Worm (Caenorhabditis elegans): ENCODE data around the gene cest-1.2.

- no peak for TF ChIP-seq ama-1 (optimal IDR thresholded peaks at IDR 0.05)
- TF ChIP-seq flt-1 (GFP tag; IDR thresholded peaks at IDR 0.05), result no peak
- no peak for TF ChIP-seq hmg-4 (GFP tag; optimal IDR thresholded peaks at IDR 0.05)
- no peak for TF ChIP-seq F13C5.2 (tag; optimal IDR thresholded peaks at IDR 0.05)
- no peak for TF ChIP-seq ets-7 (tag; optimal IDR thresholded peaks at IDR 0.05)
- TF ChIP-seq tbx-37 (GFP tag; conservative IDR thresholded peaks at IDR 0.05), result no peak
- TF ChIP-seq tbx-11 (GFP tag; IDR thresholded peaks at IDR 0.05), result no peak
- no peak for TF ChIP-seq hnd-1 (tag; optimal IDR thresholded peaks at IDR 0.05)
- no peak for TF ChIP-seq sea-1 (GFP tag; conservative IDR thresholded peaks at IDR 0.05)
- TF ChIP-seq B0310.2 (tag; optimal IDR thresholded peaks at IDR 0.05), result no peak
- no peak for TF ChIP-seq ceh-13 (GFP tag; optimal IDR thresholded peaks at IDR 0.05)
- no peak for TF ChIP-seq aly-1 (tag; optimal IDR thresholded peaks at IDR 0.05)
- no peak for TF ChIP-seq ceh-36 (tag; optimal IDR thresholded peaks at IDR 0.05)
- TF ChIP-seq pes-1 (GFP tag; IDR thresholded peaks at IDR 0.05), result no peak
These were observed 32.8 kb downstream of the cest-1.2 start for ce11 chrV:14127834-14128233.

Measured in whole organism, early embryonic.